Worm (Caenorhabditis elegans): ENCODE data around the gene srt-44.

Gene srt-44

ce11 chrIV:15119268-15119667 lies 15.8 kb downstream of the srt-44 start:
- peak; percentile 62; the same call in 1 of the 2 replicates for TF ChIP-seq attf-6 (GFP tag; IDR thresholded peaks at IDR 0.05)
- TF ChIP-seq snpc-4 (GFP tag; optimal IDR thresholded peaks at IDR 0.05): no peak
- peak in 3 of 4 experiments; percentile 19 to 96 (median 55) for TF ChIP-seq snpc-4 (tag; optimal IDR thresholded peaks at IDR 0.05)
- peak; percentile 39; the same call in 1 of the 2 replicates for TF ChIP-seq hmg-1.2 (GFP tag; IDR thresholded peaks at IDR 0.05)
- peak; percentile 55 for TF ChIP-seq zfh-2 (GFP tag; conservative IDR thresholded peaks at IDR 0.05)
- TF ChIP-seq aptf-2 (GFP tag; conservative IDR thresholded peaks at IDR 0.05): no peak

ce11 chrIV:15120746-15121145 lies 17.3 kb downstream of the srt-44 start, which contains the start of gene clec-189:
TSS of gene clec-189 (plus strand) at chrIV:15120837.
- TF ChIP-seq snpc-4 (GFP tag; optimal IDR thresholded peaks at IDR 0.05) (no peak), snpc-4 (tag; optimal IDR thresholded peaks at IDR 0.05) (peak in 2 of 4 experiments; percentile 66 to 91), zfh-2 (GFP tag; conservative IDR thresholded peaks at IDR 0.05) (0 out of 2 replicates have a peak, but pooled peaks have one; percentile 10), Y67H2A.10 (GFP tag; conservative IDR thresholded peaks at IDR 0.05) (no peak)

- TF ChIP-seq F22D6.2 (tag; optimal IDR thresholded peaks at IDR 0.05) (no peak), Y79H2A.3 (GFP tag; conservative IDR thresholded peaks at IDR 0.05) (no peak), sdz-38 (tag; optimal IDR thresholded peaks at IDR 0.05) (no peak)
Measured at ce11 chrIV:15122882-15123281, 19.5 kb downstream of the srt-44 start, which contains the start of gene M199.7. TSS of gene M199.7 (plus strand) at chrIV:15123182.

ce11 chrIV:15126021-15126420 lies 22.6 kb downstream of the srt-44 start, which contains the start of gene clec-190:
TSS of gene clec-190 (minus strand) at chrIV:15126121.
- TF ChIP-seq sea-2 (GFP tag; IDR thresholded peaks at IDR 0.05) (no peak), ceh-79 (tag; optimal IDR thresholded peaks at IDR 0.05) (no peak), attf-5 (GFP tag; optimal IDR thresholded peaks at IDR 0.05) (no peak), hrde-1 (tag; optimal IDR thresholded peaks at IDR 0.05; ENCODE audit: borderline replicate concordance) (no peak), B0035.1 (tag; optimal IDR thresholded peaks at IDR 0.05) (no peak), ZK185.1 (tag; optimal IDR thresholded peaks at IDR 0.05; ENCODE audit: poor library complexity, severe bottlenecking) (no peak), ceh-27 (GFP tag; optimal IDR thresholded peaks at IDR 0.05) (no peak), F57A8.1 (GFP tag; optimal IDR thresholded peaks at IDR 0.05) (no peak), mxl-1 (tag; optimal IDR thresholded peaks at IDR 0.05) (no peak)

ce11 chrIV:15127731-15128130 lies 24.3 kb downstream of the srt-44 start, which contains the start of gene M199.9:
TSS of gene M199.9 (minus strand) at chrIV:15127831.
- no peak for TF ChIP-seq T07F8.4 (tag; optimal IDR thresholded peaks at IDR 0.05)
- TF ChIP-seq rcor-1 (GFP tag; IDR thresholded peaks at IDR 0.05): no peak
- no peak for TF ChIP-seq unc-62 (GFP tag; optimal IDR thresholded peaks at IDR 0.05)
- TF ChIP-seq snpc-3.4 (tag; optimal IDR thresholded peaks at IDR 0.05): no peak
- no peak for TF ChIP-seq F10E7.11 (tag; optimal IDR thresholded peaks at IDR 0.05)
- no peak for TF ChIP-seq tbp1 (GFP tag; optimal IDR thresholded peaks at IDR 0.05)
- TF ChIP-seq attf-6 (GFP tag; IDR thresholded peaks at IDR 0.05): no peak
- no peak for TF ChIP-seq D2030.7 (GFP tag; IDR thresholded peaks at IDR 0.05)
- TF ChIP-seq ztf-22 (GFP tag; optimal IDR thresholded peaks at IDR 0.05): no peak
- no peak for TF ChIP-seq egl-18 (GFP tag; IDR thresholded peaks at IDR 0.05)
- no peak for TF ChIP-seq mcd-1 (GFP tag; IDR thresholded peaks at IDR 0.05)
- TF ChIP-seq hsf-1 (GFP tag; IDR thresholded peaks at IDR 0.05): no peak
- no peak for TF ChIP-seq bed-2 (GFP tag; IDR thresholded peaks at IDR 0.05)
- TF ChIP-seq madf-3 (GFP tag; IDR thresholded peaks at IDR 0.05): no peak
- no peak for TF ChIP-seq snpc-4 (GFP tag; optimal IDR thresholded peaks at IDR 0.05)
- TF ChIP-seq snpc-4 (tag; optimal IDR thresholded peaks at IDR 0.05): no peak
- no peak for TF ChIP-seq lin-35 (GFP tag; optimal IDR thresholded peaks at IDR 0.05)
- TF ChIP-seq T26A5.8 (tag; optimal IDR thresholded peaks at IDR 0.05): no peak
- TF ChIP-seq ceh-100 (GFP tag; IDR thresholded peaks at IDR 0.05): no peak
- TF ChIP-seq ets-4 (GFP tag; optimal IDR thresholded peaks at IDR 0.05): no peak
- TF ChIP-seq nhr-27 (tag; optimal IDR thresholded peaks at IDR 0.05): no peak

Measured in whole organism, young adult.